Fruit fly (Drosophila melanogaster) whole organism, larva: Measurements from ENCODE around the gene CG15021.

Source experiments
- noc ChIP-seq: fragments of 200-800 bp; sonication (Bioruptor generic); optimal IDR thresholded peaks from 3 replicates; lab custom pipeline; 2019; ENCODE audit warnings: missing biosample characterization, mild to moderate bottlenecking, missing genetic modification characterization, moderate library complexity

CG15021 gene

DNA sequence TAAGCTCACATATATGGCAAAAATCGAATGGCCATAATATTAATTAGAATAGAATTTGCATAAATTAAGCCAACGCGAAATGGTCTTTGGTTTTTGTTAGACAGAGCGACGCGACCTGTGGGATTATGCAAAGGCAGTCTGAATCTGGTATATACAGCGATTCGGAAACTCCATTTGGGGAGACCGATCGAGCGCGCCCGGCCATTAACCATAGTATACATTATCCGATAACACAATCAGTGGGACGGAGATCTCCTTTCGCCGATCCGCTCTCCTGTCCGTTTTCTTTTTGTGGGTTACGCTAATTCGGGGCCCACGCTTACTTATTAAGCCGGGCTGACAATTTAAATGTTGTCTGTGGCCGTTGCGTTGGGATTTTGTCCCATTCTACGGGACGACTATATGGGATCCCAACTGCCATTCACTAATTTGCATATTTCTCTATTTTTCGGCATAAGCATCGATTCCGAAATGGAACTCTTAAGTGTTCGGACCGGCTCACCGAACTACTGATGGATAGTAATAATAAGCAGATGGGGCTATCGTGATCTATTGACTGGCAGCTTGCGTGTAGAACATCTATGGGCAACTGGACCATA, 41.2 kb downstream of the CG15021 start:
- no peak for TF ChIP-seq noc (tag; lab: Kevin White, UChicago)

DNA sequence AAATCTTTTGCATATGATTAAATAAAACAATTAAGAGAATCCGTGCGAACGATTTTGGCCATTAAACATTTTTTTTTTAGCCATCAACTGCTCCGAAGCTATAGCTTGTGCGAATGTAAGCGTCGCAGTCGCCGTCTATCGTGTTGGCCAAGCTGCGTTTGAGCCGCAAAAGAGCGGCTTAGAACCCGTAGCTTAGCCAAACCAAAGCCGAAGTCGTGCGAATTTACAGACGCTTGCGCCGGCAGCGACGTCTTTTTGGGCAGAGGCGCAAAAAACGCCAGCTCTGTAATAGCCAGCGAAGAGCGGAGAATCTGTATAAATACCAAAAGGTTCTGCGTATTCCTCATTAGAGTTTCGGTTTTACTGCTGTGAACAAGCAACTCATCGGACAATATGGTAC, 43.4 kb downstream of the CG15021 start, which contains the start of gene CG7465:
TSS of gene CG7465 (plus strand) at position 346 of the 400 bp plus-strand sequence.
- no peak for TF ChIP-seq noc (tag; lab: Kevin White, UChicago)

DNA sequence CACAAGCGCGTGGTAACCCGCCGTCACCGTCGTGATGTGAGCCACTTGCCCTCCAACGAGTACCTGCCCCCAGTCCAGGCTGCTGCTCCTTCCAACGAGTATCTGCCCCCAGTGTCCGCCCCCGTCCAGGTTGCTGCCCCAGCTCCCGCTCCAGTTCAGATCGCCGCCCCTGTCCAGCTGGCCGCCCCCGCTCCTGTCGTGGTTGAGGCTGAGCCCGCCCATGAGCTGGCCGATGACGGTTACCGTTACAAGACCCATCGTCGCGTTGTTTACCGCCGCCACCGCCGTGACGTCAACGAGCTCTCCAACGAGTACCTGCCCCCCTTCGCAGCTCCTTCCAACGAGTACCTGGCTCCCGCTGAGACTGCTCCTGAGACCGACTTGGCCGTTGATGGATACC, 44.2 kb downstream of the CG15021 start:
- TF ChIP-seq noc (tag; lab: Kevin White, UChicago) = no peak

DNA sequence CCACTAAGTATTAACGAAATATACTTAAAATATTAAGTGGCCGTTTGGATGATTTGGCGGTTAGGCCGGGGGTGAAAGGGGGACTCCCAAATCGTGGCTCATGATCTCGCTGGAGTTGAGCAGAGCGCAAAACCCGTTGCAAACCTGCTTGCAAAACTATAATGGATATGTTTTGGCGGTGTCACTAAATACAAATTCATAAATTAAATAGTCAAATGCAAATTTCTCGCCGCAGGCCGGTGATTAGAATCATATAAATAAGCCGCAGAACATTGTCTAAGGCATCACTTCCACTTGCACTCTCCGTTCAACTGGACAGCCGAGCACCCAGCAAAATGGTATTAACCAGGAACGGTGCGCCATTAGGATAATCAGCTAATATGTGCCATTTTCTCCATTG, 46.0 kb downstream of the CG15021 start, which contains the start of gene CG11350:
TSS of gene CG11350 (plus strand) at position 301 of the 400 bp plus-strand sequence.
- no peak for TF ChIP-seq noc (tag; lab: Kevin White, UChicago)

DNA sequence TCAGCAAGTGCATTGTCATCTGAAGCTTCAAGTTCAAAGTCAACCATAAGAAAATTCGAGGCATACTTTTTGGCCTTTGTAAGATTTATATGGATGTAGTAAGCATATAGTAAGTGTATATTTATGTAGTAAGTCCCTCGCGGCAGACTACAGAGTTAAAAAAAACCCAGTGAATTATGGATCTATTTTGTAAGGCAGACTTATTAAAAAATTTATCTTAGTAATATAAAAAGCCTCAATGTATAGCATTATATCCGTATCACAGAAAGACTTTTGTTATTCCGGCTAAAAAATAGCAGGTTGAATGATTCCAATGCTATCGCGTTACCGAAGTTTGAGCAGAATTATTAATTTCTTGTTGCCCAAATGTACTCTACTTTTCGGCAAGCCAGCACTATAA, 48.1 kb downstream of the CG15021 start:
- TF ChIP-seq noc (tag; lab: Kevin White, UChicago) = no peak
